Worm (Caenorhabditis elegans) whole organism, early embryonic: Measurements from ENCODE around the gene F13B12.6.

ENCODE experiments used
- B0310.2 ChIP-seq: sonication (generic microtip); optimal IDR thresholded peaks from 2 replicates; lab custom pipeline; 2016; ENCODE audit warnings: mild to moderate bottlenecking, missing genetic modification characterization, missing compliant biosample characterization
- F13C5.2 ChIP-seq: sonication (generic microtip); optimal IDR thresholded peaks from 2 replicates; lab custom pipeline; 2017; ENCODE audit warnings: mild to moderate bottlenecking, missing genetic modification characterization, inconsistent platforms, missing compliant biosample characterization
- aly-1 ChIP-seq: sonication (generic microtip); optimal IDR thresholded peaks from 2 replicates; lab custom pipeline; 2016; ENCODE audit warnings: missing genetic modification characterization, missing compliant biosample characterization
- ceh-13 ChIP-seq: fragments of 200-800 bp; sonication (Bioruptor generic); optimal IDR thresholded peaks from 2 replicates; lab custom pipeline; 2018; ENCODE audit warnings: mild to moderate bottlenecking, missing genetic modification characterization, missing compliant biosample characterization
- ets-7 ChIP-seq: sonication (generic microtip); optimal IDR thresholded peaks from 2 replicates; lab custom pipeline; 2016; ENCODE audit warnings: missing genotype, missing genetic modification characterization, missing compliant biosample characterization
- flt-1 ChIP-seq: fragments of 200-800 bp; sonication (Bioruptor generic); IDR thresholded peaks from 2 replicates; pipeline ENCODE4 v1.3.6; 2022; ENCODE audit warnings: missing genetic modification characterization, missing compliant biosample characterization
- hnd-1 ChIP-seq: sonication (generic microtip); optimal IDR thresholded peaks from 2 replicates; lab custom pipeline; 2016; ENCODE audit warnings: missing genetic modification characterization, missing compliant biosample characterization
- pes-1 ChIP-seq: fragments of 200-800 bp; sonication (Bioruptor generic); IDR thresholded peaks from 2 replicates; pipeline ENCODE4 v1.3.6; 2022; ENCODE audit warnings: missing genetic modification reagents, missing genetic modification characterization, missing compliant biosample characterization
- scrt-1 ChIP-seq: fragments of 200-800 bp; sonication (Bioruptor generic); IDR thresholded peaks from 2 replicates; pipeline ENCODE4 v1.3.6; 2022; ENCODE audit warnings: missing genetic modification characterization, missing compliant biosample characterization
- tbx-11 ChIP-seq: fragments of 200-800 bp; sonication (Bioruptor generic); IDR thresholded peaks from 2 replicates; pipeline ENCODE4 v1.3.6; 2022; ENCODE audit warnings: missing genetic modification characterization, missing compliant biosample characterization
- tra-4 ChIP-seq: sonication (generic microtip); optimal IDR thresholded peaks from 2 replicates; lab custom pipeline; 2017; ENCODE audit warnings: missing genetic modification characterization, missing compliant biosample characterization

F13B12.6 gene

ce11 chrIV:10366018-10366417, 51.7 kb downstream of the F13B12.6 start, which contains the start of gene sir-2.1:
sir-2.1 (minus strand) TSS chrIV:10366229.
- no peak for TF ChIP-seq scrt-1 (GFP tag; lab: Robert Waterston, UW)
- no peak for TF ChIP-seq F13C5.2 (tag; lab: Kevin White, UChicago)
- TF ChIP-seq pes-1, result no peak
- TF ChIP-seq aly-1 (tag; lab: Kevin White, UChicago), result no peak
- no peak for TF ChIP-seq tbx-11 (GFP tag; lab: Robert Waterston, UW)
- no peak for TF ChIP-seq hnd-1 (tag; lab: Kevin White, UChicago)
- TF ChIP-seq tra-4 (tag; lab: Kevin White, UChicago), result no peak
- TF ChIP-seq ceh-13 (GFP tag; lab: Kevin White, UChicago), result no peak
- TF ChIP-seq B0310.2 (tag; lab: Kevin White, UChicago), result no peak
- TF ChIP-seq ets-7, result no peak
- no peak for TF ChIP-seq flt-1
